Worm (Caenorhabditis elegans): ENCODE data around the gene fbxa-107.

- TF ChIP-seq ama-1 (optimal IDR thresholded peaks at IDR 0.05) = no peak
- no peak for TF ChIP-seq F13C5.2 (tag; optimal IDR thresholded peaks at IDR 0.05)
- no peak for TF ChIP-seq aly-1 (tag; optimal IDR thresholded peaks at IDR 0.05)
- TF ChIP-seq tra-4 (tag; optimal IDR thresholded peaks at IDR 0.05) = no peak
- TF ChIP-seq sea-1 (GFP tag; conservative IDR thresholded peaks at IDR 0.05) = no peak
- no peak for TF ChIP-seq tbx-37 (GFP tag; conservative IDR thresholded peaks at IDR 0.05)
- TF ChIP-seq ceh-13 (GFP tag; optimal IDR thresholded peaks at IDR 0.05) = no peak
- no peak for TF ChIP-seq ets-7 (tag; optimal IDR thresholded peaks at IDR 0.05)
Measured at ce11 chrV:18106055-18106454, 17.7 kb upstream of the fbxa-107 start.
